Worm (Caenorhabditis elegans) whole organism, midembryonic: ENCODE measurements around the gene C39B10.7.

Experiments
- cog-1 ChIP-seq: sonication (generic microtip); optimal IDR thresholded peaks from 2 replicates; lab custom pipeline; 2016; ENCODE audit warnings: missing genetic modification characterization, missing compliant biosample characterization
- flt-1 ChIP-seq: fragments of 200-800 bp; sonication (Bioruptor generic); IDR thresholded peaks from 2 replicates; pipeline ENCODE4 v1.3.6; 2022; ENCODE audit warnings: missing genetic modification characterization, missing compliant biosample characterization
- med-1 ChIP-seq: sonication (generic microtip); optimal IDR thresholded peaks from 2 replicates; lab custom pipeline; 2017; ENCODE audit warnings: missing genetic modification characterization, mild to moderate bottlenecking, missing compliant biosample characterization, antibody characterized with exemption, missing genetic modification reagents; ENCODE audit not compliant: insufficient read depth
- tab-1 ChIP-seq: fragments of 200-800 bp; sonication (Bioruptor generic); IDR thresholded peaks from 2 replicates; pipeline ENCODE4 v1.3.6; 2022; ENCODE audit warnings: missing genetic modification characterization, missing compliant biosample characterization
- ztf-23 ChIP-seq: fragments of 200-800 bp; sonication (Bioruptor generic); IDR thresholded peaks from 2 replicates; pipeline ENCODE4 v1.3.6; 2022; ENCODE audit warnings: missing genetic modification reagents, missing genetic modification characterization, missing compliant biosample characterization

ce11 chrX:10485300-10485755 is 8.7 kb downstream of the C39B10.7 start, which contains the start of gene C33D3.3:
- TF ChIP-seq tab-1 (GFP tag; lab: Robert Waterston, UW), result no peak
- no peak for TF ChIP-seq flt-1 (GFP tag; lab: Robert Waterston, UW)
- no peak for TF ChIP-seq med-1
- TF ChIP-seq cog-1 (tag; lab: Kevin White, UChicago), result no peak
- no peak for TF ChIP-seq ztf-23 (GFP tag; lab: Robert Waterston, UW)
